Worm (Caenorhabditis elegans): ENCODE results near the gene T19D2.3.

DNA sequence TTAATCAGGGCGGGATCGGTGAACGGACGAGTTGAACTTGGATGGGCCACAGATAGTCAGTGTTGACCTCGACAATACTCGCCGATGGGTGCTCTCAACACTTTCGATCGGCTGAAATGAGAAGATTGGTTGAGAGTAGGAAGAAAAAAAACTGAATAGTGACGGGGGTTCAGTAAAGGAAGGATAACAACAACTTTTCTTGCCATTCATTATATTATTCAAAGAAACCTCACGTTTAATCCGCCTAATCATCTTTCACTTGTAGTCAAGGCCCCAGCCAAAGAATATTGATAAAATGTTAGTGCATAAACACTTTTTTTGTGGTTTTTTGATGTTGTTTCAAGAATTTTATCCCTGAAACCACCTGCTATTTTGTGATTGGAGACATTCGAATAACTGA is 3.2 kb downstream of the T19D2.3 start, which contains the start of gene T19D2.13:
- no peak for TF ChIP-seq ama-1 (optimal IDR thresholded peaks at IDR 0.05)
- TF ChIP-seq flt-1 (GFP tag; IDR thresholded peaks at IDR 0.05): no peak
- no peak for TF ChIP-seq ceh-36 (tag; optimal IDR thresholded peaks at IDR 0.05)
- TF ChIP-seq tbx-37 (GFP tag; conservative IDR thresholded peaks at IDR 0.05): no peak
- TF ChIP-seq F13C5.2 (tag; optimal IDR thresholded peaks at IDR 0.05): no peak
- no peak for TF ChIP-seq tbx-11 (GFP tag; IDR thresholded peaks at IDR 0.05)
- TF ChIP-seq scrt-1 (GFP tag; IDR thresholded peaks at IDR 0.05): no peak

Data from whole organism, early embryonic.